Worm (Caenorhabditis elegans) whole organism, L2 larva: ENCODE measurements around the gene C44H4.6.

Experiments used
- F13H6.1 ChIP-seq: sonication (generic microtip); optimal IDR thresholded peaks from 2 replicates; lab custom pipeline; 2016; ENCODE audit warnings: missing genetic modification characterization, missing compliant biosample characterization
- mab-5 ChIP-seq: fragments of 150-350 bp; optimal IDR thresholded peaks from 2 replicates; lab custom pipeline; 2014; ENCODE audit warnings: missing biosample characterization, missing genetic modification characterization
- nhr-10 ChIP-seq: sonication (generic microtip); optimal IDR thresholded peaks from 2 replicates; lab custom pipeline; 2017; ENCODE audit warnings: missing biosample characterization, missing genetic modification characterization
- nhr-23 ChIP-seq: fragments of 150-350 bp; optimal IDR thresholded peaks from 2 replicates; lab custom pipeline; 2014; ENCODE audit warnings: missing biosample characterization, missing genetic modification reagents, missing genetic modification characterization
- nhr-237 ChIP-seq: fragments of 150-350 bp; optimal IDR thresholded peaks from 2 replicates; lab custom pipeline; 2014; ENCODE audit warnings: missing biosample characterization, missing genetic modification characterization
- unc-55 ChIP-seq: fragments of 150-350 bp; sonication (generic microtip); optimal IDR thresholded peaks from 3 replicates; lab custom pipeline; 2014; ENCODE audit warnings: missing biosample characterization, missing genetic modification reagents, missing genetic modification characterization

ce11 chrX:14637445-14637844, 38.3 kb upstream of the C44H4.6 start:
- TF ChIP-seq unc-55 (GFP tag; lab: Kevin White, UChicago) (no peak), nhr-237 (tag; lab: Kevin White, UChicago) (no peak), nhr-10 (no peak), F13H6.1 (tag; lab: Kevin White, UChicago) (no peak), mab-5 (tag; lab: Kevin White, UChicago) (no peak), nhr-23 (tag; lab: Kevin White, UChicago) (no peak)
